Worm (Caenorhabditis elegans): Measurements from ENCODE around the gene Y43F8B.18.

The Y43F8B.18 gene

ce11 chrV:19482535-19482934, 3.3 kb upstream of the Y43F8B.18 start, which contains the start of gene Y43F8B.22:
Gene Y43F8B.22 (plus strand): TSS chrV:19482835.
- TF ChIP-seq unc-62 (GFP tag; optimal IDR thresholded peaks at IDR 0.05), result no peak

ce11 chrV:19484507-19484906, 1.3 kb upstream of the Y43F8B.18 start, which contains the start of gene Y43F8B.17:
Gene Y43F8B.17 (plus strand): TSS chrV:19484721.
- no peak for TF ChIP-seq unc-62 (GFP tag; optimal IDR thresholded peaks at IDR 0.05)

DNA sequence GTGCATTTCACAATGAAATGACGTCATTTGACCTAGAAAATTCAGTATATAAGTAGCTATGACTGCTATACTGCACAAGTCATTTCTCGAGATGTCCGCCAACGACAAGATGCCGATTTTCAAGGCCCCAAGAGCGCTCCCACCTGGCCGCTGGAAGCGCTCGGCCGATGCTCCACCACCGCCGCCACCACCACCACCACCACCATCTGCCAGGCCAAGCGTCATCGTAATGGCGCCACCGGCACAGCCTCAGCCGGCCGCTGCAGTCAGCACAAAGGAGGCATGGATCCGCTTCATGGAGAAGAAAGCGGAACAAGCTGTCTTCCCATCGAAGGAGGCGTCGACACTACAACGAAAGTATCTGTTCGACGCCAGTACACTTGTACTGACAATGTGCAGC, 529 bp upstream of the Y43F8B.18 start, which contains the start of gene Y43F8B.28:
Gene Y43F8B.28, plus strand, starts transcription at position 59 of the 400 bp plus-strand sequence.
- no peak for TF ChIP-seq unc-62 (GFP tag; optimal IDR thresholded peaks at IDR 0.05)

DNA sequence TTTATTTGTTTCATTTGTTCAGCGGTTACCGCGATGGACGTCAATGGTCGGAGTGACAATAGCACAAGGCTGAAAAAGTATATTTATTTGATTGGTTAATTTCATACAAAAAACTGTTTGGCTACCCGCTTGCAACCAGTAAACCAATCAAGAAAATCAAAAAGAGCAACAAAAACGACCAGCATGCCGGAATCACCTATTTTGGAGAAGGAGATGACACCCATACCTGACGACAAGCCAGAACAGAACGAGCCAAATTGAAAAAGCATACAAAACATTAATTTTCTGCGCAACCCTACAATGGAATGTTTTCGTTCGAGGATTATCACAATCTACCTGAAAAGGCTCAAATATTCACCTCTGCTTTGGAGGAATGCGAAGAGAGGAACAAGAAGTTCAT, 4.7 kb downstream of the Y43F8B.18 start, which contains the start of gene Y43F8B.7:
Gene Y43F8B.7, plus strand, starts transcription at position 301 of the 400 bp plus-strand sequence.
- no peak for TF ChIP-seq unc-62 (GFP tag; optimal IDR thresholded peaks at IDR 0.05)

DNA sequence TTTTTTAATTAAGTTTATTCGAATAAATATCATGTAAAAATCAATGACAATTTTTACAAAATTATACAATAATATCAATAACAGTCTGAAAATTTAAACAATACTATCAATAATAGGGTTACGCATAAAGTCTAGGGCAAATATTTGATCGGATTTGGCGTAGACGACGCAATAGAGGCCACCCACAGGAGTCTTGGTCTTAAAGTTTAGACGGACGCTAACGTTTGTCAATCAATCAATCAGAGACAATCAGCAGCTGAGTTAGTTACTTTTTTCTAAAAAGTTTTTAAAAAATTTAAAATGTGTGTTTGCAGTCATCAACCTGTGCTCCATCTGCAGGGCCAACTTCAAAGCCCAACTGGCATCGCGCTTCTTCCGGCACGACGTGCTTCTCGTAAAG, 5.5 kb downstream of the Y43F8B.18 start, which contains the start of gene Y43F8B.29:
Gene Y43F8B.29, plus strand, starts transcription at position 301 of the 400 bp plus-strand sequence.
- no peak for TF ChIP-seq unc-62 (GFP tag; optimal IDR thresholded peaks at IDR 0.05)

- no peak for TF ChIP-seq unc-62 (GFP tag; optimal IDR thresholded peaks at IDR 0.05)
Observed at ce11 chrV:19495145-19495544, 9.4 kb downstream of the Y43F8B.18 start.

- TF ChIP-seq unc-62 (GFP tag; optimal IDR thresholded peaks at IDR 0.05), result no peak
Observed at ce11 chrV:19495587-19495986, 9.8 kb downstream of the Y43F8B.18 start, which contains the start of gene scl-21. Gene scl-21 (minus strand): TSS chrV:19495687.

ce11 chrV:19497087-19497486, 11.3 kb downstream of the Y43F8B.18 start:
- no peak for TF ChIP-seq unc-62 (GFP tag; optimal IDR thresholded peaks at IDR 0.05)

DNA sequence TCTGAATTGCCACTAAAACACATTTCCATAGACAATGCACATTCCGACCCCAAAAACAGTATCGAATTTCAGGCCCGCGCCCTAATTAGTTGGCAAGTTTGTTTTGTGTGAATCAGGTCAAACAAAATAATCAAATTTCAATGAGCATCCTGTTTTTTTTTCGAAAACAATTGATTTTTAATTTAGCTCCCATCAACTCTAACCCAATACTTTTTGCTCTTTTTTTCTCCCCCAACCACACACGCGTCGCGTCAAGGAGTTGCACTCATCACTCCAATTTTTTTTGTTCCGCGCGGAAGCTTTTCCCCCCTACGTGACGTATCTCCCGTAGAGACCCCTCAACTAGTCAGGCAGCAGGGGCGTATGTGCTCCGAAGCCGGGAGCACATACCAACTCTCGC, 15.6 kb downstream of the Y43F8B.18 start:
- no peak for TF ChIP-seq unc-62 (GFP tag; optimal IDR thresholded peaks at IDR 0.05)

DNA sequence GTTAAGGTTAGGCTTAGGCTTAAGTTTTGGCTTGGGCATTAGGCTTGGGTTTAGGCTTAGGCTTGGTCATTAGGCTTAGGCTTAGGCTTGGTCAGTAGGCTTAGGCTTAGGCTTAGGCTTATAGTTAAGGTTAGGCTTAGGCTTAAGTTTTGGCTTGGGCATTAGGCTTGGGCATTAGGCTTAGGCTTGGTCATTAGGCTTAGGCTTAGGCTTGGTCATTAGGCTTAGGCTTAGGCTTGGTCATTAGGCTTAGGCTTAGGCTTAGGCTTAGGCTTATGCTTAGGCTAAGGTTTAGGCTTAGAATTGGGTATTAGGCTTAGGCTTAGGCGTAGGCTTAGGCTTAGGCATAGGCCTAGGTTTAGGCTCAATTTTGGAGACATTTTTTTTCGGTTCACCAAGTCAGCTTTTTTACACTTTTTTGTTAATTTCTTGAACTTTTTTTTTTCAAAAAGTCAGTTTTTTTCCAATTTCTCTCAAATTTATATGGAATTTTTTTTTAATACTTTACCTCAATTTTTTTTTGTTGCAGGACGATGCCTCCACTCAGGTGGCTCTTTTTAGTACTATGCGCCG, 16.9 kb downstream of the Y43F8B.18 start, which contains the start of gene Y43F8B.3:
Gene Y43F8B.3, plus strand, starts transcription at position 523 of the 573 bp plus-strand sequence.
- TF ChIP-seq unc-62 (GFP tag; optimal IDR thresholded peaks at IDR 0.05), result no peak

- TF ChIP-seq unc-62 (GFP tag; optimal IDR thresholded peaks at IDR 0.05), result no peak
Observed at ce11 chrV:19509061-19509460, 23.3 kb downstream of the Y43F8B.18 start.

ce11 chrV:19510352-19510751, 24.6 kb downstream of the Y43F8B.18 start:
- no peak for TF ChIP-seq unc-62 (GFP tag; optimal IDR thresholded peaks at IDR 0.05)

DNA sequence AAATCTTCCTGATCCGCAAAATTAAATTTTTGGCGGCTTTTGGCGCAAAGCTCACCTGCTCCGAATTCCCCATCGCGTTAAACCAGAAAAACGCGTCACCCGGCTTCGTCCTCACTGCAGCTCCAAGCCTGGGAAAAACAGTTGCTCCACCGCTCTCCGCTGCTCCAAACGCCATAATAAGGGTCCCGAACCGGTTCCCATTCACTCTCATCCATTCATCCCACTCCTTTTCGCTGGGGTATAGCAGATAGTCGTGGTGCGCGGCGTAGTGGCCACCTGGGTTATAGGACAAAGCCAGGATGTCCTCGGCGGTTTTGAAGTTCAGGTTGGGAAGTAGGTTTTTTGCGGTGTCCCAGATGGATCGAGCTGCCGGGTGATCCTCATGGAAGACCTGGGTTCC, 25.1 kb downstream of the Y43F8B.18 start:
- no peak for TF ChIP-seq unc-62 (GFP tag; optimal IDR thresholded peaks at IDR 0.05)

- no peak for TF ChIP-seq unc-62 (GFP tag; optimal IDR thresholded peaks at IDR 0.05)
Observed at ce11 chrV:19512260-19512947, 26.6 kb downstream of the Y43F8B.18 start, which contains the start of gene Y43F8B.19. Gene Y43F8B.19 (minus strand): TSS chrV:19512310.

- no peak for TF ChIP-seq unc-62 (GFP tag; optimal IDR thresholded peaks at IDR 0.05)
Observed at ce11 chrV:19513552-19513951, 27.8 kb downstream of the Y43F8B.18 start, which contains the start of gene phy-4. Gene phy-4 (minus strand): TSS chrV:19513652.

- no peak for TF ChIP-seq unc-62 (GFP tag; optimal IDR thresholded peaks at IDR 0.05)
Observed at ce11 chrV:19518468-19519168, 32.8 kb downstream of the Y43F8B.18 start.
